Fruit fly (Drosophila melanogaster) whole organism, embryonic: Measurements from ENCODE around the gene Teh1.

Experiments used
- Abd-B ChIP-seq: fragments of 200-800 bp; sonication (Bioruptor generic); optimal IDR thresholded peaks from 2 replicates; lab custom pipeline; 2018; ENCODE audit warnings: missing biosample characterization, mild to moderate bottlenecking, missing genetic modification characterization, moderate library complexity
- Aef1 ChIP-seq: fragments of 200-800 bp; sonication (Bioruptor generic); IDR thresholded peaks from 3 replicates; pipeline ENCODE4 v1.3.6; 2022; ENCODE audit warnings: missing biosample characterization, missing genetic modification characterization
- Bgb ChIP-seq: fragments of 200-800 bp; sonication (Bioruptor generic); IDR thresholded peaks from 2 replicates; pipeline ENCODE4 v1.3.6; 2022; ENCODE audit warnings: missing biosample characterization, missing genetic modification characterization; ENCODE audit not compliant: partially characterized antibody
- CG1024 ChIP-seq: fragments of 200-800 bp; sonication (Bioruptor generic); IDR thresholded peaks from 2 replicates; pipeline ENCODE4 v1.3.6; 2022; ENCODE audit warnings: missing biosample characterization, missing genetic modification characterization
- CG10462 ChIP-seq: fragments of 200-800 bp; sonication (Bioruptor generic); optimal IDR thresholded peaks from 2 replicates; lab custom pipeline; 2016; ENCODE audit warnings: missing biosample characterization, missing genetic modification characterization
- CG10654 ChIP-seq: fragments of 200-800 bp; sonication (Bioruptor generic); optimal IDR thresholded peaks from 2 replicates; lab custom pipeline; 2016; ENCODE audit warnings: missing biosample characterization, missing genetic modification characterization
- CG10979 ChIP-seq: fragments of 200-800 bp; sonication (Bioruptor generic); optimal IDR thresholded peaks from 2 replicates; lab custom pipeline; 2018; ENCODE audit warnings: missing biosample characterization, mild to moderate bottlenecking, missing genetic modification characterization, moderate library complexity
- CG11398 ChIP-seq: fragments of 200-800 bp; sonication (Bioruptor generic); optimal IDR thresholded peaks from 2 replicates; lab custom pipeline; 2016; ENCODE audit warnings: missing biosample characterization, missing genetic modification characterization
- CG12299 ChIP-seq: fragments of 200-800 bp; sonication (Bioruptor generic); optimal IDR thresholded peaks from 2 replicates; lab custom pipeline; 2018; ENCODE audit warnings: missing biosample characterization, mild to moderate bottlenecking, missing genetic modification characterization
- CG14050 ChIP-seq: fragments of 200-800 bp; sonication (Bioruptor generic); IDR thresholded peaks from 3 replicates; pipeline ENCODE4 v1.3.6; 2022; ENCODE audit warnings: missing biosample characterization, missing genetic modification characterization
- CG1529 ChIP-seq: fragments of 200-800 bp; sonication (Bioruptor generic); optimal IDR thresholded peaks from 3 replicates; lab custom pipeline; 2018; ENCODE audit warnings: missing biosample characterization, missing genetic modification characterization
- CG17361 ChIP-seq: fragments of 200-800 bp; sonication (Bioruptor generic); IDR thresholded peaks from 3 replicates; pipeline ENCODE4 v1.3.6; 2022; ENCODE audit warnings: missing biosample characterization, missing genetic modification characterization
- CG1832 ChIP-seq: fragments of 200-800 bp; sonication (Bioruptor generic); optimal IDR thresholded peaks from 2 replicates; lab custom pipeline; 2017; ENCODE audit warnings: missing biosample characterization, mild to moderate bottlenecking, missing genetic modification characterization, inconsistent platforms
- CG2120 ChIP-seq: fragments of 200-800 bp; sonication (Bioruptor generic); optimal IDR thresholded peaks from 3 replicates; lab custom pipeline; 2016; ENCODE audit warnings: missing biosample characterization, missing genetic modification characterization
- CG2129 ChIP-seq: fragments of 200-800 bp; sonication (Bioruptor generic); IDR thresholded peaks from 2 replicates; pipeline ENCODE4 v1.3.6; 2022; ENCODE audit warnings: missing biosample characterization, missing genetic modification characterization; ENCODE audit not compliant: partially characterized antibody
- CG2199 ChIP-seq: fragments of 200-800 bp; sonication (Bioruptor generic); IDR thresholded peaks from 3 replicates; pipeline ENCODE4 v1.3.6; 2022; ENCODE audit warnings: missing biosample characterization, missing genetic modification characterization
- CG2202 ChIP-seq: fragments of 200-800 bp; sonication (Bioruptor generic); optimal IDR thresholded peaks from 2 replicates; lab custom pipeline; 2018; ENCODE audit warnings: missing biosample characterization, mild to moderate bottlenecking, missing genetic modification characterization
- CG3281 ChIP-seq: fragments of 200-800 bp; sonication (Bioruptor generic); optimal IDR thresholded peaks from 3 replicates; lab custom pipeline; 2017; ENCODE audit warnings: missing biosample characterization, mild to moderate bottlenecking, missing genetic modification characterization
- CG33557 ChIP-seq: fragments of 200-800 bp; sonication (Bioruptor generic); optimal IDR thresholded peaks from 2 replicates; lab custom pipeline; 2019; ENCODE audit warnings: missing biosample characterization, mild to moderate bottlenecking, missing genetic modification characterization, moderate library complexity
- CG3847 ChIP-seq: fragments of 200-800 bp; sonication (Bioruptor generic); IDR thresholded peaks from 2 replicates; pipeline ENCODE4 v1.3.6; 2022; ENCODE audit warnings: missing biosample characterization, missing genetic modification characterization
- CG4404 ChIP-seq: fragments of 200-800 bp; sonication (Bioruptor generic); IDR thresholded peaks from 2 replicates; pipeline ENCODE4 v1.3.6; 2022; ENCODE audit warnings: missing biosample characterization, missing genetic modification characterization
- CG4730 ChIP-seq: fragments of 200-800 bp; sonication (Bioruptor generic); IDR thresholded peaks from 2 replicates; pipeline ENCODE4 v1.3.6; 2022; ENCODE audit warnings: missing biosample characterization, missing genetic modification characterization
- CG5180 ChIP-seq: fragments of 200-800 bp; sonication (Bioruptor generic); optimal IDR thresholded peaks from 3 replicates; lab custom pipeline; 2017; ENCODE audit warnings: missing biosample characterization, missing genetic modification characterization, mild to moderate bottlenecking, moderate library complexity, missing genetic modification reagents
- CG7372 ChIP-seq: fragments of 200-800 bp; sonication (Bioruptor generic); IDR thresholded peaks from 2 replicates; pipeline ENCODE4 v1.3.6; 2022; ENCODE audit warnings: missing biosample characterization, missing genetic modification characterization
- CG8388 ChIP-seq: fragments of 200-800 bp; sonication (Bioruptor generic); optimal IDR thresholded peaks from 2 replicates; lab custom pipeline; 2019; ENCODE audit warnings: missing biosample characterization, mild to moderate bottlenecking, missing genetic modification characterization, moderate library complexity
- CG9727 ChIP-seq: fragments of 200-800 bp; sonication (Bioruptor generic); optimal IDR thresholded peaks from 3 replicates; lab custom pipeline; 2017; ENCODE audit warnings: missing biosample characterization, mild to moderate bottlenecking, missing genetic modification characterization
- CrebB ChIP-seq: fragments of 200-800 bp; sonication (Bioruptor generic); optimal IDR thresholded peaks from 3 replicates; lab custom pipeline; 2018; ENCODE audit warnings: missing biosample characterization, mild to moderate bottlenecking, missing genetic modification characterization
- D19B ChIP-seq: fragments of 200-800 bp; sonication (Bioruptor generic); optimal IDR thresholded peaks from 2 replicates; lab custom pipeline; 2017; ENCODE audit warnings: missing biosample characterization, mild to moderate bottlenecking, missing genetic modification characterization
- Dll ChIP-seq: fragments of 200-800 bp; sonication (Bioruptor generic); IDR thresholded peaks from 4 replicates; pipeline ENCODE4 v1.3.6; 2022; ENCODE audit warnings: missing biosample characterization, missing genetic modification characterization; ENCODE audit not compliant: partially characterized antibody
- Eip74EF ChIP-seq, 2 experiments: fragments of 200-800 bp in 1 of 2; fragments of >200 bp in 1 of 2; sonication (Bioruptor generic) in 1 of 2; optimal IDR thresholded peaks; 2 replicates each; lab custom pipeline; 2017 to 2019; ENCODE audit warnings: missing biosample characterization in 2 of 2, missing genetic modification characterization in 2 of 2, mild to moderate bottlenecking in 1 of 2, moderate library complexity in 1 of 2
- GATAe ChIP-seq: fragments of 200-800 bp; sonication (Bioruptor generic); conservative IDR thresholded peaks from 2 replicates; pipeline ENCODE4 v1.3.6; 2022; ENCODE audit warnings: missing biosample characterization, missing genetic modification characterization
- Hr78 ChIP-seq, 2 experiments: fragments of 200-800 bp in 1 of 2; fragments of >200 bp in 1 of 2; sonication (Bioruptor generic) in 1 of 2; optimal IDR thresholded peaks; 2 replicates each; lab custom pipeline; 2017 to 2019; ENCODE audit warnings: missing biosample characterization in 2 of 2, missing genetic modification characterization in 2 of 2, mild to moderate bottlenecking in 1 of 2, moderate library complexity in 1 of 2
- Max ChIP-seq: fragments of 200-800 bp; sonication (Bioruptor generic); optimal IDR thresholded peaks from 2 replicates; lab custom pipeline; 2016; ENCODE audit warnings: missing biosample characterization, mild to moderate bottlenecking, missing genetic modification characterization
- Med ChIP-seq: fragments of 200-800 bp; sonication (Bioruptor generic); peaks from one replicate; lab custom pipeline; 2016; ENCODE audit warnings: missing biosample characterization, missing genetic modification characterization, mild to moderate bottlenecking, inconsistent platforms, moderate library complexity
- Mrtf ChIP-seq: fragments of 200-800 bp; sonication (Bioruptor generic); IDR thresholded peaks from 3 replicates; pipeline ENCODE4 v1.3.6; 2022; ENCODE audit warnings: missing biosample characterization, missing genetic modification characterization
- crp ChIP-seq, 2 experiments: fragments of 200-800 bp; sonication (Bioruptor generic); optimal IDR thresholded peaks; 2 replicates in 1 of 2; 3 replicates in 1 of 2; lab custom pipeline; 2017; ENCODE audit warnings: missing biosample characterization in 2 of 2, missing genetic modification characterization in 2 of 2, mild to moderate bottlenecking in 1 of 2, moderate library complexity in 1 of 2
- fd96Cb ChIP-seq: fragments of 200-800 bp; sonication (Bioruptor generic); optimal IDR thresholded peaks from 2 replicates; lab custom pipeline; 2018; ENCODE audit warnings: missing biosample characterization, mild to moderate bottlenecking, missing genetic modification characterization, moderate library complexity
- gfzf ChIP-seq: fragments of 200-800 bp; sonication (Bioruptor generic); optimal IDR thresholded peaks from 2 replicates; lab custom pipeline; 2016; ENCODE audit warnings: missing biosample characterization, mild to moderate bottlenecking, missing genetic modification characterization, moderate library complexity
- hbn ChIP-seq: fragments of 200-800 bp; sonication (Bioruptor generic); IDR thresholded peaks from 2 replicates; pipeline ENCODE4 v1.3.6; 2022; ENCODE audit warnings: missing biosample characterization, missing genetic modification characterization; ENCODE audit not compliant: partially characterized antibody
- jing ChIP-seq: fragments of 200-800 bp; sonication (Bioruptor generic); optimal IDR thresholded peaks from 2 replicates; lab custom pipeline; 2018; ENCODE audit warnings: missing biosample characterization, mild to moderate bottlenecking, missing genetic modification characterization
- pho ChIP-seq: fragments of 200-800 bp; sonication (Bioruptor generic); optimal IDR thresholded peaks from 2 replicates; lab custom pipeline; 2016; ENCODE audit warnings: missing biosample characterization, missing genetic modification characterization
- repo ChIP-seq: fragments of 200-800 bp; sonication (Bioruptor generic); optimal IDR thresholded peaks from 2 replicates; lab custom pipeline; 2016; ENCODE audit warnings: missing biosample characterization, missing genetic modification characterization
- ro ChIP-seq: fragments of 200-800 bp; sonication (Bioruptor generic); IDR thresholded peaks from 2 replicates; pipeline ENCODE4 v1.3.6; 2022; ENCODE audit warnings: missing biosample characterization, missing genetic modification characterization
- scrt ChIP-seq: fragments of 200-800 bp; sonication (Bioruptor generic); optimal IDR thresholded peaks from 2 replicates; lab custom pipeline; 2018; ENCODE audit warnings: missing biosample characterization, mild to moderate bottlenecking, missing genetic modification characterization, moderate library complexity
- slou ChIP-seq: fragments of 200-800 bp; sonication (Bioruptor generic); optimal IDR thresholded peaks from 3 replicates; lab custom pipeline; 2016; ENCODE audit warnings: missing biosample characterization, missing genetic modification characterization
- ssp ChIP-seq: fragments of 200-800 bp; sonication (Bioruptor generic); IDR thresholded peaks from 2 replicates; pipeline ENCODE4 v1.3.6; 2022; ENCODE audit warnings: missing biosample characterization, missing genetic modification characterization
- vnd ChIP-seq: fragments of 200-800 bp; sonication (Bioruptor generic); IDR thresholded peaks from 3 replicates; pipeline ENCODE4 v1.3.6; 2022; ENCODE audit warnings: missing biosample characterization, missing genetic modification characterization; ENCODE audit not compliant: partially characterized antibody
- wek ChIP-seq: fragments of 200-800 bp; sonication (Bioruptor generic); optimal IDR thresholded peaks from 3 replicates; lab custom pipeline; 2018; ENCODE audit warnings: missing biosample characterization, mild to moderate bottlenecking, missing genetic modification characterization, moderate library complexity

The Teh1 gene

DNA sequence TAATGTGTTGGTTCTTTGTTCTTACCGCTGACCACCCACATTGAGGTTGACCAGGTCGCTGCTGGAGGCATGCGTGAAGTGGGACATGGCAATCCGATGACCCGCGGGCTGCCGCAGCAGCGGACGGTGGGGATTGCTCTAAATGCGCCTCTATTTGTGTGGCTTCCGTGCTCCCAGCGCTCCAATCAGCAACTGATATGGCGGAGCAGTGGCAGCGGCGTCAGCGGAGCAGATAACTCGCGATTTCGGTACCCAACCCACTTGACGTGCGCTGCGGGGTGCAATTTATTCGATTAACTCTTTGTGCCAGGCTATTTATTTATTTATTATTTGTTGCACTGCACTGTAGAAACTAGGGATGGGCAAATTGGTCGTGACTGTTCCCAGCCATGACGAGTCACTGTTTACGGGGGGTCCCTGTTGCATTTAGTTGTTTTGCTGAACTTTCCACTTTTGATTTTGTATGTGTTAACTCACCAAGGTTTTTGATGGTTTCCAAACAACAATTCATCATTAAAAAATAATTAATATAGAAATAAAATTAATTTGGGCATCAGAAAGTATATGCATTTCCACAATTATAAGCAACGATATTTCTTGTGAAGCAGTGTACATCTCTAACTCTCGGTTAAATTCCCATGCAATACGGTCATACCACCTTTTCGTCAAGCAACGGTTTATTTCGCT, 67.1 kb downstream of the Teh1 start, which contains the start of the genes CG9467 and CG8526 (continued):
- TF ChIP-seq vnd (GFP tag; lab: Robert Waterston, UW) (peak; percentile 73), CG2199 (no peak), Mrtf (GFP tag; lab: Robert Waterston, UW) (0 out of 3 replicates have a peak, but pooled peaks have one; percentile 9), CG33557 (peak; percentile 47), CG12299 (tag; lab: Kevin White, UChicago) (no peak), slou (peak; percentile 59), CG8388 (GFP tag; lab: Kevin White, UChicago) (peak; percentile 68), CG10654 (GFP tag; lab: Kevin White, UChicago) (peak; percentile 50), Med (GFP tag; lab: Kevin White, UChicago) (peak; percentile 80), pho (GFP tag; lab: Kevin White, UChicago) (peak; percentile 11), CG1529 (no peak), wek (GFP tag; lab: Kevin White, UChicago) (no peak), CG10462 (GFP tag; lab: Kevin White, UChicago) (peak; percentile 84), CG2120 (GFP tag; lab: Kevin White, UChicago) (peak; percentile 74), CG7372 (GFP tag; lab: Robert Waterston, UW) (peak; percentile 49), CG3281 (GFP tag; lab: Kevin White, UChicago) (peak; percentile 59), D19B (GFP tag; lab: Kevin White, UChicago) (peak; percentile 50), CG1832 (GFP tag; lab: Kevin White, UChicago) (no peak), Hr78 (GFP tag; optimal IDR thresholded peaks at IDR 0.05; lab: Kevin White, UChicago) (no peak), ro (GFP tag; lab: Robert Waterston, UW) (no peak), CG4404 (peak; percentile 68), scrt (no peak), fd96Cb (tag; lab: Kevin White, UChicago) (peak; percentile 36), GATAe (GFP tag; lab: Robert Waterston, UW) (no peak), CG2202 (tag; lab: Kevin White, UChicago) (no peak), Abd-B (GFP tag; lab: Kevin White, UChicago) (peak; percentile 87), jing (no peak), CG5180 (GFP tag; lab: Kevin White, UChicago) (no peak), Bgb (GFP tag; lab: Robert Waterston, UW) (peak; percentile 51; the same call in 1 of the 2 replicates), CG10979 (tag; lab: Kevin White, UChicago) (peak; percentile 38), CG9727 (GFP tag; lab: Kevin White, UChicago) (peak; percentile 69), CG4730 (GFP tag; lab: Robert Waterston, UW) (0 out of 2 replicates have a peak, but pooled peaks have one; percentile 6), Max (peak; percentile 74), CrebB (tag; lab: Kevin White, UChicago) (no peak), CG14050 (no peak), CG3847 (GFP tag; lab: Robert Waterston, UW) (peak; percentile 77), ssp (peak; percentile 61), repo (GFP tag; lab: Kevin White, UChicago) (no peak), crp (GFP tag; optimal IDR thresholded peaks at IDR 0.05; lab: Kevin White, UChicago) (peak in 1 of 2 experiments; percentile 15), Eip74EF (GFP tag; optimal IDR thresholded peaks at IDR 0.05; lab: Kevin White, UChicago) (no peak), gfzf (GFP tag; lab: Kevin White, UChicago) (peak; percentile 70), CG1024 (no peak), hbn (GFP tag; lab: Robert Waterston, UW) (peak; percentile 75), Dll (GFP tag; lab: Robert Waterston, UW) (peak; percentile 88), CG17361 (GFP tag; lab: Robert Waterston, UW) (peak; percentile 87), Aef1 (peak; percentile 69), CG11398 (GFP tag; lab: Kevin White, UChicago) (no peak), CG2129 (GFP tag; lab: Robert Waterston, UW) (peak; percentile 66)
